Worm (Caenorhabditis elegans) whole organism, L4/young adult: ENCODE results near the gene srx-122.

Experiments
- W03F9.2 ChIP-seq: fragments of 150-350 bp; optimal IDR thresholded peaks from 2 replicates; lab custom pipeline; 2014; ENCODE audit warnings: missing biosample characterization, missing genetic modification characterization
- him-1 ChIP-seq: sonication (generic microtip); optimal IDR thresholded peaks from 2 replicates; lab custom pipeline; 2016; ENCODE audit warnings: missing genotype, missing genetic modification reagents, missing genetic modification characterization, missing compliant biosample characterization

DNA sequence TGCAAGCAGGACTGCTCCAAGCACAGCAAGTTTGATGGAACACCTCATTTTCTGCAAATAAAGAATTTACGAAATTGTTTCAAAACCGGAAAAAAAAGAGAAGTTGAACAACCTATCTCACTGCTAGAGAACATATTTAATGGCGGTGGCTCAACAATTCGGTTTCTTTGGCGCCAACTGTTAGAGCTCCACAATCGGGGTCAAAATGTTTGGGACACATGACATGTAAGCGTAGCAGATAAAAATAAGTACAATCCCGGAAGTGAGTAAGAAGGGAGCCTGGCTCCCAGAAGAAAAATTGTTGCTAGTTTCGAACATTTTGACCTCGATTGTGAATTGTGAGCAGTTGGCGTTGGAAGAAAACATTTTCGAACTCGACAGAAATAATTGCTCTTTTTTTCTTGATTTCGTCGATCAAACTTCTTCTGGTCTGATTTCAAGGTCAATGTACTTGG is 38.5 kb downstream of the srx-122 start, which contains the start of gene T28A11.16:
- no peak for TF ChIP-seq him-1
- TF ChIP-seq W03F9.2 (tag; lab: Kevin White, UChicago), result no peak
